Fruit fly (Drosophila melanogaster) whole organism, pupa: Measurements from ENCODE around the gene Bre1.

Experiments used
- CG10348 ChIP-seq: fragments of 200-800 bp; sonication (Bioruptor generic); IDR thresholded peaks from 2 replicates; pipeline ENCODE4 v1.3.6; 2022; ENCODE audit warnings: missing biosample characterization, missing genetic modification characterization
- CG12605 ChIP-seq: fragments of 200-800 bp; sonication (Bioruptor generic); IDR thresholded peaks from 2 replicates; pipeline ENCODE4 v1.3.6; 2022; ENCODE audit warnings: missing biosample characterization, missing genetic modification characterization
- CG13204 ChIP-seq: fragments of 200-800 bp; sonication (Bioruptor generic); optimal IDR thresholded peaks from 2 replicates; lab custom pipeline; 2018; ENCODE audit warnings: missing biosample characterization, mild to moderate bottlenecking, missing genetic modification characterization, moderate library complexity
- CG14655 ChIP-seq: fragments of 200-800 bp; sonication (Bioruptor generic); optimal IDR thresholded peaks from 3 replicates; lab custom pipeline; 2017; ENCODE audit warnings: mild to moderate bottlenecking, missing biosample characterization, missing genetic modification reagents, missing genetic modification characterization
- CG15710 ChIP-seq: fragments of 200-800 bp; sonication (Bioruptor generic); optimal IDR thresholded peaks from 2 replicates; lab custom pipeline; 2018; ENCODE audit warnings: missing biosample characterization, mild to moderate bottlenecking, missing genetic modification characterization, moderate library complexity
- CG17806 ChIP-seq: fragments of 200-800 bp; sonication (Bioruptor generic); optimal IDR thresholded peaks from 2 replicates; lab custom pipeline; 2018; ENCODE audit warnings: missing biosample characterization, mild to moderate bottlenecking, missing genetic modification characterization, moderate library complexity
- CG32121 ChIP-seq: fragments of 200-800 bp; sonication (Bioruptor generic); IDR thresholded peaks from 2 replicates; pipeline ENCODE4 v1.3.6; 2022; ENCODE audit warnings: missing biosample characterization, missing genetic modification characterization
- CG34367 ChIP-seq: fragments of 200-800 bp; sonication (Bioruptor generic); optimal IDR thresholded peaks from 2 replicates; lab custom pipeline; 2018; ENCODE audit warnings: missing biosample characterization, mild to moderate bottlenecking, missing genetic modification characterization
- CG4496 ChIP-seq: fragments of 200-800 bp; sonication (Bioruptor generic); IDR thresholded peaks from 3 replicates; pipeline ENCODE4 v1.3.6; 2022; ENCODE audit warnings: missing biosample characterization, missing genetic modification characterization
- CG8159 ChIP-seq: fragments of 200-800 bp; sonication (Bioruptor generic); optimal IDR thresholded peaks from 3 replicates; lab custom pipeline; 2018; ENCODE audit warnings: missing biosample characterization, mild to moderate bottlenecking, missing genetic modification characterization, moderate library complexity
- CG8301 ChIP-seq: fragments of 200-800 bp; sonication (Bioruptor generic); optimal IDR thresholded peaks from 2 replicates; lab custom pipeline; 2018; ENCODE audit warnings: missing biosample characterization, mild to moderate bottlenecking, missing genetic modification characterization
- CG9948 ChIP-seq: fragments of 200-800 bp; sonication (Bioruptor generic); optimal IDR thresholded peaks from 2 replicates; lab custom pipeline; 2018; ENCODE audit warnings: missing biosample characterization, mild to moderate bottlenecking, missing genetic modification characterization, moderate library complexity
- D1 ChIP-seq: fragments of 200-800 bp; sonication (Bioruptor generic); optimal IDR thresholded peaks from 2 replicates; lab custom pipeline; 2018; ENCODE audit warnings: missing biosample characterization, mild to moderate bottlenecking, missing genetic modification characterization, moderate library complexity
- EcR ChIP-seq: fragments of 200-800 bp; sonication (Bioruptor generic); optimal IDR thresholded peaks from 3 replicates; lab custom pipeline; 2019; ENCODE audit warnings: missing biosample characterization, missing genetic modification characterization, mild to moderate bottlenecking, moderate library complexity, missing genetic modification reagents
- Ets98B ChIP-seq: fragments of 200-800 bp; sonication (Bioruptor generic); IDR thresholded peaks from 2 replicates; pipeline ENCODE4 v1.3.6; 2022; ENCODE audit warnings: missing biosample characterization, missing genetic modification characterization
- Pif1A ChIP-seq: fragments of 200-800 bp; sonication (Bioruptor generic); optimal IDR thresholded peaks from 3 replicates; lab custom pipeline; 2016; ENCODE audit warnings: missing biosample characterization, missing genetic modification characterization
- Pif1B ChIP-seq: fragments of 200-800 bp; sonication (Bioruptor generic); optimal IDR thresholded peaks from 3 replicates; lab custom pipeline; 2016; ENCODE audit warnings: missing biosample characterization, missing genetic modification characterization
- Snoo ChIP-seq: fragments of 200-800 bp; sonication (Bioruptor generic); optimal IDR thresholded peaks from 3 replicates; lab custom pipeline; 2017; ENCODE audit warnings: missing biosample characterization, mild to moderate bottlenecking, missing genetic modification characterization, inconsistent platforms
- fd96Ca ChIP-seq: fragments of 200-800 bp; sonication (Bioruptor generic); IDR thresholded peaks from 3 replicates; pipeline ENCODE4 v1.3.6; 2022; ENCODE audit warnings: missing biosample characterization, missing genetic modification characterization
- gl ChIP-seq: fragments of 200-800 bp; sonication (Bioruptor generic); optimal IDR thresholded peaks from 2 replicates; lab custom pipeline; 2018; ENCODE audit warnings: missing biosample characterization, mild to moderate bottlenecking, missing genetic modification characterization
- rn ChIP-seq: fragments of 200-800 bp; sonication (Bioruptor generic); IDR thresholded peaks from 2 replicates; pipeline ENCODE4 v1.3.6; 2022; ENCODE audit warnings: missing biosample characterization, missing genetic modification characterization

The Bre1 gene

dm6 chr3L:5751740-5752579 lies 42.0 kb downstream of the Bre1 start, which contains the start of gene DnaJ-1:
Gene DnaJ-1, minus strand, starts transcription at chr3L:5752189.
- peak; percentile 68 for TF ChIP-seq CG13204 (GFP tag; lab: Kevin White, UChicago)
- TF ChIP-seq fd96Ca (GFP tag; lab: Robert Waterston, UW): no peak
- TF ChIP-seq CG17806 (tag; lab: Kevin White, UChicago): no peak
- TF ChIP-seq EcR: peak; percentile 83
- 0 out of 3 replicates have a peak, but pooled peaks have one; percentile 20 for TF ChIP-seq CG4496 (GFP tag; lab: Robert Waterston, UW)
- TF ChIP-seq CG14655: no peak
- no peak for TF ChIP-seq CG9948 (tag; lab: Kevin White, UChicago)
- TF ChIP-seq CG34367 (tag; lab: Kevin White, UChicago): peak; percentile 10
- TF ChIP-seq rn: no peak
- peak; percentile 64; the same call in 1 of the 2 replicates for TF ChIP-seq Ets98B
- no peak for TF ChIP-seq CG32121
- peak; percentile 5 for TF ChIP-seq gl
- no peak for TF ChIP-seq CG15710 (tag; lab: Kevin White, UChicago)
- no peak for TF ChIP-seq Pif1A (GFP tag; lab: Kevin White, UChicago)
- peak; percentile 40 for TF ChIP-seq Snoo (tag; lab: Kevin White, UChicago)
- TF ChIP-seq Pif1B: peak; percentile 14
- TF ChIP-seq CG12605 (GFP tag; lab: Robert Waterston, UW): 0 out of 2 replicates have a peak, but pooled peaks have one; percentile 12
- peak; percentile 35 for TF ChIP-seq CG8159
- TF ChIP-seq CG10348 (GFP tag; lab: Robert Waterston, UW): no peak
- no peak for TF ChIP-seq CG8301 (tag; lab: Kevin White, UChicago)
- TF ChIP-seq D1 (tag; lab: Kevin White, UChicago): no peak

- TF ChIP-seq D1 (tag; lab: Kevin White, UChicago) (no peak), gl (no peak), CG34367 (tag; lab: Kevin White, UChicago) (no peak), CG15710 (tag; lab: Kevin White, UChicago) (no peak), rn (no peak), Pif1B (no peak), EcR (no peak), Snoo (tag; lab: Kevin White, UChicago) (no peak), Pif1A (GFP tag; lab: Kevin White, UChicago) (no peak), CG14655 (no peak), fd96Ca (GFP tag; lab: Robert Waterston, UW) (no peak), Ets98B (no peak)
These were observed 42.6 kb downstream of the Bre1 start for dm6 chr3L:5751417-5751739.

dm6 chr3L:5749616-5750336 lies 44.2 kb downstream of the Bre1 start:
- TF ChIP-seq CG13204 (GFP tag; lab: Kevin White, UChicago) (no peak), CG4496 (GFP tag; lab: Robert Waterston, UW) (0 out of 3 replicates have a peak, but pooled peaks have one; percentile 38)
- TF ChIP-seq, all 21 proteins: peak for 1
